Fruit fly (Drosophila melanogaster): ENCODE results near the gene CG15406.

DNA sequence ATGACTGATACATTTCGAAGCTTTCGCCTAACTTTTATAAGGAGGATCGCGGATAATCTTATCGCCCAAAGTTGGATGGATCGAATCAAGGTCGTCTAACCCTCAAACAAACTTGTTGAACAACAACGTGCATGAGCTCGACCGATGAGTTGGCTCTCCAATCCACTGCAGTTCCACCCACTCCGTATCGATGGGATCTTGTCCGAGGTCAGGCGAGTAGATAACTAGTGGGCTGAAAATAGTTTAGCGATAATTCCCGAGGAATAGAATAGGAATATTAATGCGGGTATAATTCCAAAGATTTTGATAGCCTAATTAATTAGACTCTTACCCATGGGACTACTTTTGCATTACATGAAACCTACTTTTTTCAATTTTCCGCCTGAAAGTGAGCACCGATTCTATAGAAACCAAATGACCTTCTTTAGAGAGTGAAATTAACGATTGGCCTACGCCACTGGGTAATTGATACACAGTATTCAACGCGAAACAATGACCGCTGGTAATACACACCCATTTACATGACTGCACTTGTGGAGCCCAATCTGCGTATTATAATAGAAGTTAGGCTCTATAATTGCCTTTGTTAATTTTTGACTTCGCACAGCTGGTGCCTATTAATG lies 15.2 kb upstream of the CG15406 start:
- TF ChIP-seq Crg-1 (GFP tag; optimal IDR thresholded peaks at IDR 0.05) (no peak), cnc (optimal IDR thresholded peaks at IDR 0.05) (no peak), Mnt (GFP tag; optimal IDR thresholded peaks at IDR 0.05) (no peak), CG5204 (GFP tag; optimal IDR thresholded peaks at IDR 0.05) (no peak), CG1620 (GFP tag; optimal IDR thresholded peaks at IDR 0.05) (no peak), bab1 (GFP tag; optimal IDR thresholded peaks at IDR 0.05) (no peak), kay (GFP tag; ENCODE audit: borderline replicate concordance) (no peak), cic (GFP tag; optimal IDR thresholded peaks at IDR 0.05) (no peak), CG7045 (GFP tag; optimal IDR thresholded peaks at IDR 0.05) (no peak), toe (GFP tag; optimal IDR thresholded peaks at IDR 0.05) (no peak)

Measured in whole organism, adult.